Fruit fly (Drosophila melanogaster) whole organism: ENCODE results near the gene Arl1.

Experiments
- EcR ChIP-seq, 2 experiments: fragments of >200 bp; optimal IDR thresholded peaks; 2 replicates each; lab custom pipeline; 2017; ENCODE audit warnings: missing biosample characterization in 2 of 2, missing genetic modification characterization in 2 of 2, missing genetic modification reagents in 2 of 2
- pan ChIP-seq: fragments of >200 bp; optimal IDR thresholded peaks from 2 replicates; lab custom pipeline; 2017
- usp ChIP-seq: fragments of >200 bp; optimal IDR thresholded peaks from 2 replicates; lab custom pipeline; 2017; ENCODE audit warnings: missing biosample characterization, missing genetic modification characterization, mixed read lengths

- no peak for TF ChIP-seq pan (lab: Kevin White, UChicago)
- TF ChIP-seq EcR (GFP tag; optimal IDR thresholded peaks at IDR 0.05; lab: Kevin White, UChicago), result no peak
- TF ChIP-seq usp (GFP tag; lab: Kevin White, UChicago), result no peak
Observed at dm6 chr3L:16024276-16025019, 41.5 kb downstream of the Arl1 start.
